Fruit fly (Drosophila melanogaster): ENCODE measurements around the gene fd96Ca.

- no peak for TF ChIP-seq fru (GFP tag; optimal IDR thresholded peaks at IDR 0.05)
- no peak for TF ChIP-seq brk (GFP tag; optimal IDR thresholded peaks at IDR 0.05)
- no peak for TF ChIP-seq Dif (GFP tag; optimal IDR thresholded peaks at IDR 0.05; ENCODE audit: partially characterized antibody)
- TF ChIP-seq Abd-B (GFP tag; optimal IDR thresholded peaks at IDR 0.05) = no peak
- no peak for TF ChIP-seq rgr (GFP tag; optimal IDR thresholded peaks at IDR 0.05)
- TF ChIP-seq Dfd (GFP tag; optimal IDR thresholded peaks at IDR 0.05) = no peak
- TF ChIP-seq h (GFP tag; optimal IDR thresholded peaks at IDR 0.05) = peak; percentile 24
- TF ChIP-seq Hnf4 (GFP tag; optimal IDR thresholded peaks at IDR 0.05) = no peak
These were observed 30.9 kb upstream of the fd96Ca start for dm6 chr3R:25051441-25052097.
